Fruit fly (Drosophila melanogaster) whole organism, embryonic: ENCODE measurements around the gene salr.

Experiments
- Adf1 ChIP-seq: fragments of 200-800 bp; sonication (Bioruptor generic); IDR thresholded peaks from 2 replicates; pipeline ENCODE4 v1.3.6; 2022; ENCODE audit warnings: missing biosample characterization, missing genetic modification characterization
- Aef1 ChIP-seq: fragments of 200-800 bp; sonication (Bioruptor generic); IDR thresholded peaks from 3 replicates; pipeline ENCODE4 v1.3.6; 2022; ENCODE audit warnings: missing biosample characterization, missing genetic modification characterization
- Awh ChIP-seq: fragments of 200-800 bp; sonication (Bioruptor generic); IDR thresholded peaks from 2 replicates; pipeline ENCODE4, ENCODE4 v1.3.6; 2022; ENCODE audit warnings: missing biosample characterization, missing genetic modification characterization
- BtbVII ChIP-seq: fragments of 200-800 bp; sonication (Bioruptor generic); optimal IDR thresholded peaks from 3 replicates; lab custom pipeline; 2017; ENCODE audit warnings: missing biosample characterization, mild to moderate bottlenecking, missing genetic modification characterization
- CG10565 ChIP-seq: fragments of 200-800 bp; sonication (Bioruptor generic); optimal IDR thresholded peaks from 3 replicates; lab custom pipeline; 2016; ENCODE audit warnings: missing biosample characterization, mild to moderate bottlenecking, missing genetic modification characterization
- CG11085 ChIP-seq: fragments of 200-800 bp; sonication (Bioruptor generic); IDR thresholded peaks from 2 replicates; pipeline ENCODE4 v1.3.6; 2022; ENCODE audit warnings: missing biosample characterization, missing genetic modification characterization
- CG13424 ChIP-seq: fragments of 200-800 bp; sonication (Bioruptor generic); optimal IDR thresholded peaks from 2 replicates; lab custom pipeline; 2019; ENCODE audit warnings: missing biosample characterization, mild to moderate bottlenecking, missing genetic modification characterization, moderate library complexity
- CG15073 ChIP-seq: fragments of 200-800 bp; sonication (Bioruptor generic); optimal IDR thresholded peaks from 2 replicates; lab custom pipeline; 2016; ENCODE audit warnings: missing biosample characterization, missing genetic modification characterization
- CG16813 ChIP-seq: fragments of 200-800 bp; sonication (Bioruptor generic); IDR thresholded peaks from 3 replicates; pipeline ENCODE4 v1.3.6; 2022; ENCODE audit warnings: missing biosample characterization, missing genetic modification characterization; ENCODE audit not compliant: partially characterized antibody
- CG1832 ChIP-seq: fragments of 200-800 bp; sonication (Bioruptor generic); optimal IDR thresholded peaks from 2 replicates; lab custom pipeline; 2017; ENCODE audit warnings: missing biosample characterization, mild to moderate bottlenecking, missing genetic modification characterization, inconsistent platforms
- CG18599 ChIP-seq: fragments of 200-800 bp; sonication (Bioruptor generic); optimal IDR thresholded peaks from 3 replicates; lab custom pipeline; 2017; ENCODE audit warnings: missing biosample characterization, missing genetic modification characterization, mild to moderate bottlenecking, moderate library complexity, missing genetic modification reagents
- CG2712 ChIP-seq: fragments of 200-800 bp; optimal IDR thresholded peaks from 3 replicates; lab custom pipeline; 2019; ENCODE audit warnings: missing biosample characterization, mild to moderate bottlenecking, missing genetic modification characterization, moderate library complexity
- CG2875 ChIP-seq: fragments of 200-800 bp; sonication (Bioruptor generic); optimal IDR thresholded peaks from 2 replicates; lab custom pipeline; 2017; ENCODE audit warnings: missing biosample characterization, mild to moderate bottlenecking, missing genetic modification characterization, missing genetic modification reagents
- CG4282 ChIP-seq: fragments of 200-800 bp; sonication (Bioruptor generic); optimal IDR thresholded peaks from 2 replicates; lab custom pipeline; 2016; ENCODE audit warnings: missing biosample characterization, missing genetic modification characterization
- CG4730 ChIP-seq: fragments of 200-800 bp; sonication (Bioruptor generic); IDR thresholded peaks from 2 replicates; pipeline ENCODE4 v1.3.6; 2022; ENCODE audit warnings: missing biosample characterization, missing genetic modification characterization
- CG6813 ChIP-seq: fragments of 200-800 bp; sonication (Bioruptor generic); optimal IDR thresholded peaks from 2 replicates; lab custom pipeline; 2017; ENCODE audit warnings: missing biosample characterization, missing genetic modification characterization, mild to moderate bottlenecking, moderate library complexity, missing genetic modification reagents
- CG9609 ChIP-seq: fragments of 200-800 bp; sonication (Bioruptor generic); optimal IDR thresholded peaks from 3 replicates; lab custom pipeline; 2016; ENCODE audit warnings: missing biosample characterization, missing genetic modification characterization
- Chrac-16 ChIP-seq: fragments of 200-800 bp; sonication (Bioruptor generic); optimal IDR thresholded peaks from 3 replicates; lab custom pipeline; 2016; ENCODE audit warnings: missing biosample characterization, missing genetic modification characterization
- Dek ChIP-seq: fragments of 200-800 bp; sonication (Bioruptor generic); optimal IDR thresholded peaks from 3 replicates; lab custom pipeline; 2019; ENCODE audit warnings: missing biosample characterization, mild to moderate bottlenecking, missing genetic modification characterization, moderate library complexity
- Dref ChIP-seq: fragments of 200-800 bp; sonication (Bioruptor generic); IDR thresholded peaks from 2 replicates; pipeline ENCODE4 v1.3.6; 2022; ENCODE audit warnings: missing biosample characterization, missing genetic modification characterization
- Eip74EF ChIP-seq, 2 experiments: fragments of 200-800 bp in 1 of 2; fragments of >200 bp in 1 of 2; sonication (Bioruptor generic) in 1 of 2; optimal IDR thresholded peaks; 2 replicates each; lab custom pipeline; 2017 to 2019; ENCODE audit warnings: missing biosample characterization in 2 of 2, missing genetic modification characterization in 2 of 2, mild to moderate bottlenecking in 1 of 2, moderate library complexity in 1 of 2
- Jarid2 ChIP-seq: fragments of 200-800 bp; sonication (Bioruptor generic); optimal IDR thresholded peaks from 3 replicates; lab custom pipeline; 2017; ENCODE audit warnings: mild to moderate bottlenecking, missing biosample characterization, missing genetic modification reagents, missing genetic modification characterization
- Mad ChIP-seq: fragments of 200-800 bp; sonication (Bioruptor generic); optimal IDR thresholded peaks from 2 replicates; lab custom pipeline; 2016; ENCODE audit warnings: missing biosample characterization, missing genetic modification characterization
- Meics ChIP-seq: fragments of 200-800 bp; sonication (Bioruptor generic); optimal IDR thresholded peaks from 2 replicates; lab custom pipeline; 2017; ENCODE audit warnings: missing biosample characterization, mild to moderate bottlenecking, missing genetic modification characterization
- ase ChIP-seq: fragments of 200-800 bp; sonication (Bioruptor generic); IDR thresholded peaks from 3 replicates; pipeline ENCODE4 v1.3.6; 2022; ENCODE audit warnings: missing biosample characterization, missing genetic modification characterization
- br ChIP-seq: fragments of >200 bp; optimal IDR thresholded peaks from 2 replicates; lab custom pipeline; 2017
- btn ChIP-seq: fragments of 200-800 bp; sonication (Bioruptor generic); optimal IDR thresholded peaks from 2 replicates; lab custom pipeline; 2016; ENCODE audit warnings: missing biosample characterization, missing genetic modification characterization
- dimm ChIP-seq: fragments of 200-800 bp; sonication (Bioruptor generic); IDR thresholded peaks from 2 replicates; pipeline ENCODE4 v1.3.6; 2022; ENCODE audit warnings: missing biosample characterization, missing genetic modification characterization
- eve ChIP-seq, 2 experiments: fragments of >200 bp; optimal IDR thresholded peaks; 2 replicates each; lab custom pipeline; 2017; ENCODE audit warnings: missing biosample characterization in 2 of 2, missing genetic modification characterization in 2 of 2
- ewg ChIP-seq: fragments of 200-800 bp; sonication (Bioruptor generic); optimal IDR thresholded peaks from 3 replicates; lab custom pipeline; 2017; ENCODE audit warnings: mild to moderate bottlenecking, missing biosample characterization, missing genetic modification reagents, missing genetic modification characterization
- fd64A ChIP-seq: fragments of 200-800 bp; sonication (Bioruptor generic); optimal IDR thresholded peaks from 3 replicates; lab custom pipeline; 2018; ENCODE audit warnings: missing biosample characterization, mild to moderate bottlenecking, missing genetic modification characterization
- gce ChIP-seq: fragments of 200-800 bp; sonication (Bioruptor generic); IDR thresholded peaks from 3 replicates; pipeline ENCODE4 v1.3.6; 2022; ENCODE audit warnings: missing biosample characterization, missing genetic modification characterization
- gsb-n ChIP-seq: fragments of 200-800 bp; sonication (Bioruptor generic); optimal IDR thresholded peaks from 3 replicates; lab custom pipeline; 2018; ENCODE audit warnings: missing biosample characterization, mild to moderate bottlenecking, missing genetic modification characterization
- hb ChIP-seq: fragments of 200-800 bp; sonication (Bioruptor generic); IDR thresholded peaks from 3 replicates; pipeline ENCODE4 v1.3.6; 2022; ENCODE audit warnings: missing biosample characterization, missing genetic modification characterization; ENCODE audit not compliant: partially characterized antibody
- insv ChIP-seq, 2 experiments: fragments of 200-800 bp; sonication (Bioruptor generic); optimal IDR thresholded peaks; 3 replicates each; lab custom pipeline; 2016 to 2018; ENCODE audit warnings: missing biosample characterization in 2 of 2, missing genetic modification characterization in 2 of 2
- mam ChIP-seq: fragments of 200-800 bp; sonication (Bioruptor generic); optimal IDR thresholded peaks from 3 replicates; lab custom pipeline; 2016; ENCODE audit warnings: missing biosample characterization, missing genetic modification characterization
- org-1 ChIP-seq: fragments of 200-800 bp; sonication (Bioruptor generic); optimal IDR thresholded peaks from 2 replicates; lab custom pipeline; 2017; ENCODE audit warnings: missing biosample characterization, missing genetic modification characterization
- otp ChIP-seq: fragments of 200-800 bp; sonication (Bioruptor generic); IDR thresholded peaks from 3 replicates; pipeline ENCODE4, ENCODE4 v1.3.6; 2022; ENCODE audit warnings: missing biosample characterization, missing genetic modification characterization
- peb ChIP-seq: fragments of 200-800 bp; sonication (Bioruptor generic); IDR thresholded peaks from 2 replicates; pipeline ENCODE4 v1.3.6; 2022; ENCODE audit warnings: missing biosample characterization, missing genetic modification characterization
- prd ChIP-seq, 3 experiments: fragments of >200 bp in 2 of 3; fragments of 200-800 bp in 1 of 3; sonication (Bioruptor generic) in 1 of 3; optimal IDR thresholded peaks in 2 of 3; IDR thresholded peaks in 1 of 3; 2 replicates in 2 of 3; 3 replicates in 1 of 3; pipeline versions ENCODE4 v1.3.6 to Lab custom; 2017 to 2022; ENCODE audit warnings: missing biosample characterization in 1 of 3, missing genetic modification characterization in 1 of 3
- shn ChIP-seq: fragments of 200-800 bp; sonication (Bioruptor generic); optimal IDR thresholded peaks from 3 replicates; lab custom pipeline; 2016; ENCODE audit warnings: missing biosample characterization, missing genetic modification characterization
- sima ChIP-seq: fragments of 200-800 bp; sonication (Bioruptor generic); optimal IDR thresholded peaks from 2 replicates; lab custom pipeline; 2016; ENCODE audit warnings: missing biosample characterization, missing genetic modification characterization
- sisA ChIP-seq: fragments of 200-800 bp; sonication (Bioruptor generic); IDR thresholded peaks from 2 replicates; pipeline ENCODE4 v1.3.6; 2022; ENCODE audit warnings: missing biosample characterization, missing genetic modification characterization
- tx ChIP-seq: fragments of 200-800 bp; sonication (Bioruptor generic); optimal IDR thresholded peaks from 2 replicates; lab custom pipeline; 2016; ENCODE audit warnings: missing biosample characterization, missing genetic modification characterization
- wor ChIP-seq: fragments of 200-800 bp; sonication (Bioruptor generic); IDR thresholded peaks from 2 replicates; pipeline ENCODE4 v1.3.6; 2022; ENCODE audit warnings: missing biosample characterization, missing genetic modification characterization
- zen ChIP-seq: fragments of 200-800 bp; sonication (Bioruptor generic); optimal IDR thresholded peaks from 3 replicates; lab custom pipeline; 2018; ENCODE audit warnings: missing biosample characterization, mild to moderate bottlenecking, missing genetic modification characterization, moderate library complexity
- zen2 ChIP-seq: fragments of 200-800 bp; sonication (Bioruptor generic); IDR thresholded peaks from 3 replicates; pipeline ENCODE4 v1.3.6; 2022; ENCODE audit warnings: missing biosample characterization, missing genetic modification characterization; ENCODE audit not compliant: partially characterized antibody
- zfh2 ChIP-seq: fragments of 200-800 bp; sonication (Bioruptor generic); optimal IDR thresholded peaks from 2 replicates; lab custom pipeline; 2016; ENCODE audit warnings: missing biosample characterization, missing genetic modification characterization

salr gene

DNA sequence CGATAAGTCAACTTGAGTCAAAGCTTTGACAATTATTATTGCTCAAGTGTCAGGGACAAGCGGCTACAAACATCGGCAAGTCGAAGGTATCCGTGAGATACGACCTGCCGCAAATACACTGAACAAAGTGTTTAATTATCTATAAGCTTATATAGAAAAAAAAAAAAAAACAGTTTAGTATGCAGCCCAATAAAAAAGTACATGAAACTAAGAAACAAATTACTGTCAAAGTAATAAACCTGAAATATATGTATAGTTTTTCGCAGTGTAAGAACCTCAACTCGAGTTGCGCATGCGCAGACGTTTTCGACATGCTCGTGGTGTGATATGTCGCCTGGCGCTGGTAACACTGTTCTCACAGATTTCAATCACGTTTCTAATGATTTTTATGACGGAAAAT is 58.8 kb downstream of the salr start (continued):
- no peak for TF ChIP-seq CG15073 (GFP tag; lab: Kevin White, UChicago)
- peak; percentile 17 for TF ChIP-seq Mad (GFP tag; lab: Kevin White, UChicago)
- TF ChIP-seq CG1832: no peak
- no peak for TF ChIP-seq BtbVII (GFP tag; lab: Kevin White, UChicago)
- TF ChIP-seq Aef1: no peak
- peak; percentile 66 for TF ChIP-seq Chrac-16 (GFP tag; lab: Kevin White, UChicago)
- TF ChIP-seq gsb-n: peak; percentile 63
- TF ChIP-seq tx: peak; percentile 14
- TF ChIP-seq zen2: no peak
- TF ChIP-seq CG4730: no peak
- TF ChIP-seq shn (GFP tag; lab: Kevin White, UChicago): no peak
- TF ChIP-seq zen (tag; lab: Kevin White, UChicago): peak; percentile 46
- TF ChIP-seq ewg (GFP tag; lab: Kevin White, UChicago): peak; percentile 63
- no peak for TF ChIP-seq btn
- TF ChIP-seq CG10565 (GFP tag; lab: Kevin White, UChicago): no peak
- TF ChIP-seq otp (GFP tag; lab: Robert Waterston, UW): peak; percentile 38; the same call in 1 of the 3 replicates
- no peak for TF ChIP-seq org-1 (GFP tag; lab: Kevin White, UChicago)
- peak; percentile 36 for TF ChIP-seq CG2875 (GFP tag; lab: Kevin White, UChicago)
- TF ChIP-seq mam (GFP tag; lab: Kevin White, UChicago): no peak
- TF ChIP-seq dimm (GFP tag; lab: Robert Waterston, UW): no peak
- no peak for TF ChIP-seq CG4282
- no peak for TF ChIP-seq Eip74EF (GFP tag; optimal IDR thresholded peaks at IDR 0.05; lab: Kevin White, UChicago)
- no peak for TF ChIP-seq Dref
- no peak for TF ChIP-seq Adf1 (GFP tag; lab: Robert Waterston, UW)
- peak; percentile 33; the same call in 1 of the 2 replicates for TF ChIP-seq wor
- peak; percentile 37 for TF ChIP-seq CG13424 (tag; lab: Kevin White, UChicago)
- TF ChIP-seq hb: no peak
- no peak for TF ChIP-seq peb
- no peak for TF ChIP-seq ase
- no peak for TF ChIP-seq br (lab: Kevin White, UChicago)
- 0 out of 2 replicates have a peak, but pooled peaks have one; percentile 26 for TF ChIP-seq sisA (GFP tag; lab: Robert Waterston, UW)
- no peak for TF ChIP-seq CG11085
- TF ChIP-seq fd64A (GFP tag; lab: Kevin White, UChicago): no peak
- TF ChIP-seq CG18599: no peak
- TF ChIP-seq CG6813: no peak
- TF ChIP-seq Awh (GFP tag; lab: Robert Waterston, UW): 0 out of 2 replicates have a peak, but pooled peaks have one; percentile 15
- TF ChIP-seq Meics (GFP tag; lab: Kevin White, UChicago): no peak
- peak; percentile 56; the same call in 1 of the 3 replicates for TF ChIP-seq gce
- no peak for TF ChIP-seq zfh2 (GFP tag; lab: Kevin White, UChicago)
- TF ChIP-seq eve (GFP tag; optimal IDR thresholded peaks at IDR 0.05; lab: Kevin White, UChicago): no peak
- no peak for TF ChIP-seq sima (GFP tag; lab: Kevin White, UChicago)
- TF ChIP-seq CG2712: peak; percentile 68
- no peak for TF ChIP-seq prd (optimal IDR thresholded peaks at IDR 0.05; lab: Kevin White, UChicago)
- TF ChIP-seq prd (GFP tag; IDR thresholded peaks at IDR 0.05; lab: Robert Waterston, UW): peak; percentile 81
- TF ChIP-seq CG16813 (GFP tag; lab: Robert Waterston, UW): no peak
- no peak for TF ChIP-seq insv (GFP tag; optimal IDR thresholded peaks at IDR 0.05; lab: Kevin White, UChicago)
- no peak for TF ChIP-seq Jarid2 (GFP tag; lab: Kevin White, UChicago)
- TF ChIP-seq CG9609: peak; percentile 35
- TF ChIP-seq Dek (tag; lab: Kevin White, UChicago): no peak
